Worm (Caenorhabditis elegans) whole organism, L2 larva: ENCODE data around the gene ced-11.

Source experiments
- C34F6.9 ChIP-seq: fragments of 150-350 bp; optimal IDR thresholded peaks from 2 replicates; lab custom pipeline; 2014; ENCODE audit warnings: missing biosample characterization, missing genetic modification characterization
- F13H6.1 ChIP-seq: sonication (generic microtip); optimal IDR thresholded peaks from 2 replicates; lab custom pipeline; 2016; ENCODE audit warnings: missing genetic modification characterization, missing compliant biosample characterization
- ZK546.5 ChIP-seq: sonication (generic microtip); optimal IDR thresholded peaks from 2 replicates; lab custom pipeline; 2017; ENCODE audit warnings: missing biosample characterization, missing genetic modification characterization
- aly-2 ChIP-seq: fragments of 150-350 bp; optimal IDR thresholded peaks from 2 replicates; lab custom pipeline; 2014; ENCODE audit warnings: missing biosample characterization, missing genetic modification characterization
- ama-1 ChIP-seq: fragments of 150-350 bp; optimal IDR thresholded peaks from 2 replicates; lab custom pipeline; 2018; ENCODE audit warnings: inconsistent platforms
- blmp-1 ChIP-seq: sonication (generic microtip); optimal IDR thresholded peaks from 2 replicates; lab custom pipeline; 2017; ENCODE audit warnings: missing genetic modification characterization, mild to moderate bottlenecking, missing compliant biosample characterization, antibody characterized with exemption, moderate library complexity; ENCODE audit not compliant: insufficient read depth
- ceh-82 ChIP-seq: fragments of 150-350 bp; optimal IDR thresholded peaks from 2 replicates; lab custom pipeline; 2014; ENCODE audit warnings: missing biosample characterization, missing genetic modification characterization
- crh-2 ChIP-seq: sonication (generic microtip); optimal IDR thresholded peaks from 2 replicates; lab custom pipeline; 2017; ENCODE audit warnings: missing biosample characterization, missing genetic modification characterization
- dmd-4 ChIP-seq: sonication (generic microtip); optimal IDR thresholded peaks from 2 replicates; lab custom pipeline; 2017; ENCODE audit warnings: missing biosample characterization, missing genetic modification characterization
- egl-27 ChIP-seq: sonication (generic microtip); optimal IDR thresholded peaks from 3 replicates; lab custom pipeline; 2017; ENCODE audit warnings: missing biosample characterization, missing genetic modification reagents, missing genetic modification characterization
- elt-1 ChIP-seq: fragments of 150-350 bp; optimal IDR thresholded peaks from 2 replicates; lab custom pipeline; 2014; ENCODE audit warnings: missing biosample characterization, missing genetic modification characterization
- fos-1 ChIP-seq: fragments of 150-350 bp; optimal IDR thresholded peaks from 2 replicates; lab custom pipeline; 2014; ENCODE audit warnings: missing biosample characterization, missing genetic modification characterization
- gmeb-1 ChIP-seq: fragments of 150-350 bp; optimal IDR thresholded peaks from 2 replicates; lab custom pipeline; 2014; ENCODE audit warnings: missing biosample characterization, missing genetic modification characterization
- lin-11 ChIP-seq: fragments of 150-350 bp; sonication (generic microtip); optimal IDR thresholded peaks from 2 replicates; lab custom pipeline; 2014; ENCODE audit warnings: missing biosample characterization, missing genetic modification characterization, inconsistent platforms, mixed read lengths
- lin-13 ChIP-seq: fragments of 150-350 bp; optimal IDR thresholded peaks from 2 replicates; lab custom pipeline; 2014; ENCODE audit warnings: missing biosample characterization, missing genetic modification reagents, missing genetic modification characterization
- lsy-2 ChIP-seq, 2 experiments: fragments of 150-350 bp in 1 of 2; sonication (generic microtip) in 1 of 2; optimal IDR thresholded peaks; 2 replicates each; lab custom pipeline; 2014 to 2017; ENCODE audit warnings: missing biosample characterization in 2 of 2, missing genetic modification characterization in 2 of 2
- mab-5 ChIP-seq: fragments of 150-350 bp; optimal IDR thresholded peaks from 2 replicates; lab custom pipeline; 2014; ENCODE audit warnings: missing biosample characterization, missing genetic modification characterization
- mdl-1 ChIP-seq, 2 experiments: fragments of 150-350 bp in 1 of 2; sonication (generic microtip) in 1 of 2; optimal IDR thresholded peaks; 2 replicates each; lab custom pipeline; 2017; ENCODE audit warnings: missing biosample characterization in 2 of 2, missing genetic modification characterization in 2 of 2
- nhr-129 ChIP-seq: fragments of 150-350 bp; optimal IDR thresholded peaks from 2 replicates; lab custom pipeline; 2014; ENCODE audit warnings: missing biosample characterization, missing genetic modification characterization
- nhr-21 ChIP-seq: fragments of 150-350 bp; optimal IDR thresholded peaks from 2 replicates; lab custom pipeline; 2014; ENCODE audit warnings: missing biosample characterization, missing genetic modification characterization
- nhr-237 ChIP-seq: fragments of 150-350 bp; optimal IDR thresholded peaks from 2 replicates; lab custom pipeline; 2014; ENCODE audit warnings: missing biosample characterization, missing genetic modification characterization
- peb-1 ChIP-seq: fragments of 150-350 bp; optimal IDR thresholded peaks from 2 replicates; lab custom pipeline; 2014; ENCODE audit warnings: missing biosample characterization, missing genetic modification characterization
- sem-4 ChIP-seq: fragments of 150-350 bp; optimal IDR thresholded peaks from 2 replicates; lab custom pipeline; 2014; ENCODE audit warnings: missing biosample characterization, missing genetic modification reagents, missing genetic modification characterization
- sma-3 ChIP-seq: sonication (generic microtip); optimal IDR thresholded peaks from 2 replicates; lab custom pipeline; 2016; ENCODE audit warnings: missing genetic modification reagents, missing genetic modification characterization, missing compliant biosample characterization
- sma-9 ChIP-seq, 2 experiments: fragments of 150-350 bp in 1 of 2; sonication (generic microtip) in 1 of 2; optimal IDR thresholded peaks; 2 replicates each; lab custom pipeline; 2014 to 2016; ENCODE audit warnings: missing genetic modification characterization in 2 of 2, mild to moderate bottlenecking in 1 of 2, missing biosample characterization in 1 of 2, missing compliant biosample characterization in 1 of 2, missing genetic modification reagents in 1 of 2, moderate library complexity in 1 of 2
- snpc-4 ChIP-seq: fragments of 150-350 bp; optimal IDR thresholded peaks from 2 replicates; lab custom pipeline; 2014; ENCODE audit warnings: missing biosample characterization, missing genetic modification characterization
- unc-55 ChIP-seq: fragments of 150-350 bp; sonication (generic microtip); optimal IDR thresholded peaks from 3 replicates; lab custom pipeline; 2014; ENCODE audit warnings: missing biosample characterization, missing genetic modification reagents, missing genetic modification characterization
- zag-1 ChIP-seq: fragments of 150-350 bp; optimal IDR thresholded peaks from 2 replicates; lab custom pipeline; 2014; ENCODE audit warnings: missing biosample characterization, missing genetic modification characterization
- ztf-1 ChIP-seq: fragments of 200-800 bp; sonication (Bioruptor generic); conservative IDR thresholded peaks from 2 replicates; pipeline ENCODE4 v1.3.6; 2022; ENCODE audit warnings: missing genetic modification characterization, missing compliant biosample characterization
- ztf-11 ChIP-seq: sonication (generic microtip); optimal IDR thresholded peaks from 2 replicates; lab custom pipeline; 2017; ENCODE audit warnings: missing biosample characterization, missing genetic modification characterization
- ztf-4 ChIP-seq: fragments of 150-350 bp; optimal IDR thresholded peaks from 2 replicates; lab custom pipeline; 2014; ENCODE audit warnings: missing biosample characterization, missing genetic modification characterization

Gene ced-11

ce11 chrIII:9125789-9126304, 6.5 kb downstream of the ced-11 start, which contains the start of gene sec-16A.1 (continued):
- TF ChIP-seq egl-27 (tag; lab: Kevin White, UChicago), result no peak

- TF ChIP-seq fos-1 (tag; lab: Kevin White, UChicago) (no peak), ztf-1 (GFP tag; lab: Robert Waterston, UW) (no peak), lin-11 (tag; lab: Kevin White, UChicago) (no peak), ztf-4 (tag; lab: Kevin White, UChicago) (no peak), ztf-11 (tag; lab: Kevin White, UChicago) (no peak), ZK546.5 (tag; lab: Kevin White, UChicago) (no peak)
Measured at ce11 chrIII:9130588-9130987, 11.2 kb downstream of the ced-11 start, which contains the start of gene ZK512.10. Gene ZK512.10 (plus strand): TSS chrIII:9130888.

DNA sequence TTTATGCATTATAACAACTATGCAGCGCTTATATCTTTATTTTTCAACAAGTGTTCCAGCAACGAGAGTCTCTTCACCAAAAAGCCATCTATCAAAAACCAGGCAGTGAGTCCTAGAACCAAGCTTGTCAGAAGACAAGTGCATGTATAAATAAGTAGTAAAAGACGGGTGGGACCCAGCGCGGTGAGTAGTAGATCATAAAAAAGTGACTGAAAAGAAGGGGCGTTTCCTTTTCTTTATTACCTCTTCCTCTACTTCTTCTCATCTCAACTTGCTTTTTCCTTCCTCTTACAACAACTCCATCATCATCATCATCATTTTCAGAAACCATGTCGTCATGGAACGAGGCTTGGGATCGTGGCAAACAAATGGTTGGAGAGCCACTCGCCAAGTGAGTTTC, 17.2 kb downstream of the ced-11 start, which contains the start of gene eat-4:
Gene eat-4, plus strand, starts transcription at position 301 of the 400 bp plus-strand sequence.
- TF ChIP-seq lin-11 (tag; lab: Kevin White, UChicago) (no peak), ztf-1 (GFP tag; lab: Robert Waterston, UW) (no peak), sma-9 (GFP tag; optimal IDR thresholded peaks at IDR 0.05; lab: Kevin White, UChicago) (no peak), sma-9 (tag; optimal IDR thresholded peaks at IDR 0.05; lab: Kevin White, UChicago) (no peak), dmd-4 (tag; lab: Kevin White, UChicago) (no peak), unc-55 (peak; percentile 2)
- TF ChIP-seq, all 48 proteins: peak for 1

DNA sequence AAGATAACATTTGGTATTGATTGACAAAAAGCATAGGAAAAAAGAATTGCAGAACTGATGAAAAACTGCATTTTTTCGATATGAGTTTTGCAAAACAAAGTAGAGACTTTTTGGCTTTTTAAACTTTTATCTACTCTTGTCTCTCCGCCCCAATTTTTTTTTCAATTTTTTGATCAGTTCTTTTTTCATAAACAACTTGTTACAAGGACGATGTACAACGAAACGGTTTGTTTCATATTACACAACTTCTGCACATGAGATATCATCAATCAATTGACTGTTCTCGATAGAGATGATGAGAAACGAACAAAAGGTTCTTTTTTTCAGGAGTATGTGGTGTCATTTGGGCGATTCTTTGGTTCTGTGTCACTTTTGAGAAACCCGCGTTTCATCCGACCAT, 19.2 kb downstream of the ced-11 start, which contains the start of gene ZK512.7:
Gene ZK512.7, minus strand, starts transcription at position 101 of the 400 bp plus-strand sequence.
- TF ChIP-seq lin-11 (tag; lab: Kevin White, UChicago), result no peak
- TF ChIP-seq sma-3 (GFP tag; lab: Kevin White, UChicago), result no peak

ce11 chrIII:9143911-9144310, 24.6 kb downstream of the ced-11 start, which contains the start of gene ZK512.11:
Gene ZK512.11 (plus strand): TSS chrIII:9144211.
- TF ChIP-seq F13H6.1, result no peak
- TF ChIP-seq lin-13 (GFP tag; lab: Kevin White, UChicago), result no peak
- no peak for TF ChIP-seq zag-1 (tag; lab: Kevin White, UChicago)
- no peak for TF ChIP-seq nhr-129
- TF ChIP-seq sem-4, result no peak
- TF ChIP-seq snpc-4, result no peak
- TF ChIP-seq sma-3 (GFP tag; lab: Kevin White, UChicago), result no peak
- TF ChIP-seq lsy-2 (tag; optimal IDR thresholded peaks at IDR 0.05; lab: Kevin White, UChicago), result peak in 1 of 2 experiments; percentile 5
- TF ChIP-seq nhr-21 (tag; lab: Kevin White, UChicago), result no peak
- no peak for TF ChIP-seq blmp-1
- TF ChIP-seq peb-1, result no peak
- TF ChIP-seq ztf-4 (tag; lab: Kevin White, UChicago), result no peak
- TF ChIP-seq gmeb-1 (tag; lab: Kevin White, UChicago), result no peak
- TF ChIP-seq nhr-237 (tag; lab: Kevin White, UChicago), result no peak
- TF ChIP-seq lin-11 (tag; lab: Kevin White, UChicago), result no peak
- TF ChIP-seq elt-1 (tag; lab: Kevin White, UChicago), result no peak
- no peak for TF ChIP-seq ama-1
- TF ChIP-seq C34F6.9 (tag; lab: Kevin White, UChicago), result peak; percentile 3
- peak; percentile 19 for TF ChIP-seq unc-55
- TF ChIP-seq ceh-82 (tag; lab: Kevin White, UChicago), result no peak
- no peak for TF ChIP-seq crh-2
- TF ChIP-seq aly-2 (tag; lab: Kevin White, UChicago), result no peak
- no peak for TF ChIP-seq mdl-1 (tag; optimal IDR thresholded peaks at IDR 0.05; lab: Kevin White, UChicago)
- TF ChIP-seq sma-9 (GFP tag; optimal IDR thresholded peaks at IDR 0.05; lab: Kevin White, UChicago), result no peak
- no peak for TF ChIP-seq sma-9 (tag; optimal IDR thresholded peaks at IDR 0.05; lab: Kevin White, UChicago)
- no peak for TF ChIP-seq mab-5
- TF ChIP-seq, all 48 proteins: peak for 3
